Worm (Caenorhabditis elegans) whole organism, dauer: ENCODE measurements around the gene metl-1.

ENCODE experiments used
- unc-62 ChIP-seq: sonication (generic microtip); optimal IDR thresholded peaks from 2 replicates; lab custom pipeline; 2017; ENCODE audit warnings: missing biosample characterization, missing genetic modification reagents, missing genetic modification characterization

The metl-1 gene

DNA sequence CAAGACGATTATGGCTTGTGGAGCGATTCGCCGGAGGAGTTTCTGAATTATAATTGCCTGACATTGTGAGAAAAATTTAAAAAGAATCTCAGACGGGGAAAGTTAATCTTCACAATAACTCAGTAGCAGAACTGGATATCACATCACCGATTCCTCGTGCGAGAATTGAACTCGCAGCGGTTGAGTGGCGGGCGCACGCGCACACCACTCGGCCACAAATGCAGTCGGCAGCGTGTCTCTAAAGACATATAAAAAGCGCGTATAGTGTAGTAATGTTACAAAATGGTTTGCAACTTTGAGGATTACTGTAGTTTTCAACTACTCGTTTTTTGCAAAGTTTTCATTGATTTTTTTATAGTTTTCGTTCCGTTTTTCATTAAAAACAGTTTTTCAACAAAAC lies 11.2 kb upstream of the metl-1 start:
- TF ChIP-seq unc-62 (GFP tag; lab: Kevin White, UChicago) = no peak

DNA sequence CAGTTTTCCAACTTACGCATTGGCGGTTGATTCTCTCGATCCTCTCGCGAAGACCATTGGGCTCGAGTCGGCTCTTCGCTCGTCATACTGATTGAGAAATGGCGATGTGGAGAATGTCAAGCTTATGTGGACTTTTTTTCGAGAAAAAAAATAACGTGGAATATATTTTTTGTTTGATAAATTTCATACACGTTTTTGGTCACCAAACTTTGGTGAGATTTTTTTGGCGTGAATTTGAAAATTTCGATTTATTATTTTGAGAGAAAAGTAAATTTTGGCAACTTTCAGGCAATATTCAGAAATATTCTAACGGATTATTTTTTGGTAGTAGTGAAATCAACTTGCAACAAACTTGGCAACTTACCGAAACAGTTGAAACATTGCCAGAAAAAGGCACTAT lies 5.7 kb upstream of the metl-1 start, which contains the start of gene W02B12.12:
Gene W02B12.12 (minus strand): TSS at position 101 of the 400 bp plus-strand sequence.
- no peak for TF ChIP-seq unc-62 (GFP tag; lab: Kevin White, UChicago)

DNA sequence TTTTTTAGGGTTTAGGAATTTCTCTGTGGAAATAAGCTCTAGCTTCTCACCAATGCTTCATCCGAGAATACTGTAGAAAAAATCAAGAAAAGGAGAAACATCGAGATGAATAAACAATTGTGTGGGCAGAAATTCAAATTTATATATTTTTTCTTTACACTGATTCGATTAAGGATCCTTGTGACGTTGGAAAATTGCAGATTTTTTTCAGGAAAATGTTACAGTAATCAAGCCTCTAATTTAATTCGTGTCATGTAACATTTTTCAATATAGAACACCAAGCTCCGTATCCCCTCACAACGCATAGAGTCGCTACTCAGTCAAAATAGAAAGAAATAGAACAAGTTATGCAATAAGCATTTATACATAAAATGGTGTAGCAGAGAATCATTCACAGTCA lies 3.0 kb upstream of the metl-1 start, which contains the start of gene W02B12.16:
Gene W02B12.16 (minus strand): TSS at position 101 of the 400 bp plus-strand sequence.
- no peak for TF ChIP-seq unc-62 (GFP tag; lab: Kevin White, UChicago)

- no peak for TF ChIP-seq unc-62 (GFP tag; lab: Kevin White, UChicago)
These were observed 833 bp downstream of the metl-1 start for ce11 chrII:11472542-11472941.

DNA sequence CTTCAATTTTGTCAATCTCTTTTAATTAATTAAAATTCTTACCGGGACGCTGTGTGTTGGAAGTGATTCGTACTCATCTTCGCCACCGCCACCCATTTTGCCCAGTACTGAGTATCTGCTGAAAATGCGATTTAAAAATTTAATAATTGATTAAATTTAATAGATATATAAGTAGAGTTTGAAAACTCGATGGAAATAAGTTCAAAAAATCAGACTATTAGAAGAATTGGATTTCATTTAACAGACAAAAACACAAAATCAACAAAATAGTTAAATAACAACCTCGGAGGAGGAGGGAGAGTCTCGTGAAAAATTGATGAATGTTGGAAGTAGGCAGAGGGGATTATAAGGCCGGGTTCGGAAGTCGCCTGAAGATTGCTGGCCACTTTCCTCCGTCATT lies 1.5 kb downstream of the metl-1 start, which contains the start of gene mfn-1:
Gene mfn-1 (minus strand): TSS at position 101 of the 400 bp plus-strand sequence.
- no peak for TF ChIP-seq unc-62 (GFP tag; lab: Kevin White, UChicago)

DNA sequence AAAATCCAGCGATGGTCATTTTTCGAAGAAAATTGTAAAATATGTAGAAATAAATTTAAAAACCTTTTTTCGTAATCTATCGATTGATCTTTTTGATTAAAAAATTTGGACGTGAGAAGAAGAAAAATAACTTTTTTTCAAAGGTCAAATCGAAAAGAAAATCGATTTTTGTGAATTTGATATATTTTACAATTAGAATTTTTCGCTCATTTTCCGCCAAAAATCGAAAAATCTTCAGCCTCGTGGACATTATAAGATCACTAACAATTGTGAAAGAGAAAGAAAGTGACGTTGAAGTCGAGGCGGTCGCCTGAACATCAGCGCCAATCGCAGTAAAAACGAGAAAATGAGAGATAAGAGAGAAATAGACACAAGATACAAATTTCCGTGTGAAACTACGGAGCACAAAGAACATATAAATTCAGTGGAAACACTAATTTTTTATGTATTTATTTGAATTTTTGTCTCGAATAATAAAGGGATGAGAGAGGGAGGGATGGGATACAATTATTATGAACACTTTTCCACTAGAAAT lies 3.7 kb downstream of the metl-1 start, which contains the start of gene cisd-1:
Gene cisd-1 (minus strand): TSS at position 51 of the 535 bp plus-strand sequence.
- no peak for TF ChIP-seq unc-62 (GFP tag; lab: Kevin White, UChicago)

DNA sequence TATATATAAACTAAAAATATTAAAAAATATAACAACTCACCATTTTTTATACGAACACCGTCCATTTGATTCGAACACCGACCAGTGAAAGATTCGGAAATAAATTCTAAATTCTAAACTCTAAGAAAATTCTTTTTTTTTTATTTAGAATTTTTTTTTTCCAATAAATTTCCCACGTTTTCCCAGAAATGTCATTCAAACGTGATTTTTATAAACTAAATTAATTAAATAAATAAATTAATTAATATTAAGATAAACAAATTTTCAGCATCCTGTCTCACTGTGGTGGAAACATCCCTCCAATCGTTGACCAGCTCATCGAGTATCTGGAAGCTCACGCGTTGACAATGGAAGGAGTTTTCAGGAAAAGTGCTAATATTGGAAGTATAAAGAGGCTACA lies 5.8 kb downstream of the metl-1 start, which contains the start of gene klp-17:
Gene klp-17 (minus strand): TSS at position 101 of the 400 bp plus-strand sequence.
- TF ChIP-seq unc-62 (GFP tag; lab: Kevin White, UChicago) = no peak

ce11 chrII:11464427-11464944 lies 8.9 kb downstream of the metl-1 start, which contains the start of the genes aars-1 and rga-1:
aars-1 (minus strand) TSS chrII:11464497.
rga-1 (plus strand) TSS chrII:11464894.
- TF ChIP-seq unc-62 (GFP tag; lab: Kevin White, UChicago) = no peak

ce11 chrII:11463899-11464298 lies 9.5 kb downstream of the metl-1 start:
- TF ChIP-seq unc-62 (GFP tag; lab: Kevin White, UChicago) = no peak

DNA sequence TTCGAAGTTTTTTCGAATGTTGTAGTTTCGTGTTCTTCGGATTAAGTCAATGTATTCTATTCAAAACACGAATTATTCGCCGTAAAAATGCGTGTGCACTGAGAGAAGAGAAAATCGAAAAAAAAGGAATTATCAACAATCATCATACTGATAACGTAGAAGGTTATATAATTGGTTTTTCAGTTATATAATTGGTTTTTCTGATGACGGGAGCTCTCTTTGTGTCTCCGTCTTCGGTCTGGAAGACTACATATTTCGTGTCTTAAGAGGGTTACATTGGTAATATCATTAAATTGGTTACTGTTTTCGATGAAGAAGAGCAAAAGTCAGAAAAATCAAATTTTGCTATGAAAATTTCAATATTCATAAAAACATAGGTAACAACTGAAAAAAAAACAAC lies 13.5 kb downstream of the metl-1 start:
- no peak for TF ChIP-seq unc-62 (GFP tag; lab: Kevin White, UChicago)

DNA sequence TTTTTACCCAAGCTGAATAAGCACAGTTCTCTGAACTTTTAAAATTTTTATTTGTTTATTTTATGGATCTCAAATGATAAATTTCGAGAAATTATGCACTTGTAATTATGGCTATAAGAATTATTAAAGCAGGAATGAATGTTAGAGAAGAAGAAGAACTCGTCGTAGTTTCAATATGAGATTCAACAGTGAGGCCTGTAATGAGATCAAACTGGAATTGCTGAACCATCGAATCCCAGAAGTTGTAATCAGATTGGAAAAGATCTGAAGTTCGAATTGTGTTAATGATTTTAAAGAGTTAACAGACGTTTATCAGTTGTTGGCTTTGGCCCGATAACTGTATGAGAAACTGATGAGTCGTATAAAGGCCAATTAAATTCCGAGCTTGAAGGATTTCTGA lies 17.7 kb downstream of the metl-1 start:
- TF ChIP-seq unc-62 (GFP tag; lab: Kevin White, UChicago) = no peak

- TF ChIP-seq unc-62 (GFP tag; lab: Kevin White, UChicago) = no peak
These were observed 18.2 kb downstream of the metl-1 start for ce11 chrII:11455140-11455539.

DNA sequence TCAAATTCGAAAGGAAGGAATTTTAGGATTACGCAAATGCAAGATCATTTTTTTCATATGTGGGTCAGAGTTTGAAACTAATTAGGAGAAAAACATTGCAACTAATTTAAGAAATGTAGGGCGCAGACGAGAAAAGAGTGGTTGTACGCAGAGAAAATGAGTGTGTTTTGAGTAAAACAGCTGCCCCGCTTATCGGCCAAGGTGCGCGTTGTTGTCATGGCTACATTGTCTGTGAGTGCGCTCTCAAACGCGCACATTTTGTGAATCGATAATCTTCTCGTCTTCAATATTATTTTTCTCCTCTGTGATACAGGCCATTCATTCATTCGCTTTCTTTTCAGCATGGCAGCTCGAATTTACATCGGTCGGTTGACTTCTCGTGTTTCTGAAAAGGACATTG lies 19.7 kb downstream of the metl-1 start:
- TF ChIP-seq unc-62 (GFP tag; lab: Kevin White, UChicago) = no peak

ce11 chrII:11453025-11453424 lies 20.4 kb downstream of the metl-1 start, which contains the start of gene rsp-1:
rsp-1 (plus strand) TSS chrII:11453362.
- no peak for TF ChIP-seq unc-62 (GFP tag; lab: Kevin White, UChicago)

DNA sequence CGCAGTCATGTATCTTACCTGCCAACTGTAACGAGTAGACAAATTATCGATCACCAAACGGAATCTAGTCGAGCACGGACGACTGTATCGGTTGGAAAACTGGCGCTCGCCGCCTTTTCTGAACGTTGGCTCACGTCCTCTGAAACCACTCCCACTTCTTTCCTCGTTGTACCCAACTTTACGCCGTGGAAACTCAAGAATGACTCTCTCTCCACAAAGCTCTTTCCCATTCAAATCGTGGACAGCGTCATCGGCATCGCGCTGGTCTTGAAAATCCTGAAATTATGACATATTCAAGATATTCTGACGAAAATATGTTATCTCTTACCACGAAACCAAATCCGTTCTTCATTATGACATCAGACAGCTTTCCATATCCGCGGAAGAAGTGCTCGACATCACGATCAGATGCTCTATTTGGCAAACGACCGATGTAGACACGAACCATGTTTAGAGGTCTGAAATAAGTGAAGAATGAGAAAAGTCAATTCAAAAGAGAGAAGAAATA lies 20.8 kb downstream of the metl-1 start, which contains the start of gene rsp-2:
Gene rsp-2 (minus strand): TSS at position 458 of the 508 bp plus-strand sequence.
- no peak for TF ChIP-seq unc-62 (GFP tag; lab: Kevin White, UChicago)

- no peak for TF ChIP-seq unc-62 (GFP tag; lab: Kevin White, UChicago)
These were observed 21.6 kb downstream of the metl-1 start for ce11 chrII:11451738-11452137.

- TF ChIP-seq unc-62 (GFP tag; lab: Kevin White, UChicago) = no peak
These were observed 22.5 kb downstream of the metl-1 start for ce11 chrII:11450882-11451281.
